Fruit fly (Drosophila melanogaster): Measurements from ENCODE around the gene Gss1.

dm6 chrX:17865103-17865502, 24.2 kb upstream of the Gss1 start:
- no peak for TF ChIP-seq CTCF (optimal IDR thresholded peaks at IDR 0.05)
- no peak for TF ChIP-seq CG8478 (optimal IDR thresholded peaks at IDR 0.05)

Measured in S2 (cell line).